Fruit fly (Drosophila melanogaster) whole organism, embryonic: Measurements from ENCODE around the gene Pif1A.
A peak's percentile ranks its signal among the peaks of the same experiment; 100 is the strongest.

ENCODE experiments used
- CG12391 ChIP-seq: fragments of 200-800 bp; sonication (Bioruptor generic); optimal IDR thresholded peaks from 3 replicates; lab custom pipeline; 2018; ENCODE audit warnings: missing biosample characterization, mild to moderate bottlenecking, missing genetic modification characterization, moderate library complexity
- CG12659 ChIP-seq: fragments of 200-800 bp; sonication (Bioruptor generic); optimal IDR thresholded peaks from 3 replicates; lab custom pipeline; 2017; ENCODE audit warnings: mild to moderate bottlenecking, missing biosample characterization, missing genetic modification reagents, missing genetic modification characterization
- CG12942 ChIP-seq: fragments of 200-800 bp; sonication (Bioruptor generic); optimal IDR thresholded peaks from 3 replicates; lab custom pipeline; 2016; ENCODE audit warnings: missing biosample characterization, missing genetic modification characterization
- CG1529 ChIP-seq: fragments of 200-800 bp; sonication (Bioruptor generic); optimal IDR thresholded peaks from 3 replicates; lab custom pipeline; 2018; ENCODE audit warnings: missing biosample characterization, missing genetic modification characterization
- CG17361 ChIP-seq: fragments of 200-800 bp; sonication (Bioruptor generic); IDR thresholded peaks from 3 replicates; pipeline ENCODE4 v1.3.6; 2022; ENCODE audit warnings: missing biosample characterization, missing genetic modification characterization
- CG17612 ChIP-seq: fragments of 200-800 bp; sonication (Bioruptor generic); IDR thresholded peaks from 2 replicates; pipeline ENCODE4 v1.3.6; 2022; ENCODE audit warnings: missing biosample characterization, missing genetic modification characterization
- CG18599 ChIP-seq: fragments of 200-800 bp; sonication (Bioruptor generic); optimal IDR thresholded peaks from 3 replicates; lab custom pipeline; 2017; ENCODE audit warnings: missing biosample characterization, missing genetic modification characterization, mild to moderate bottlenecking, moderate library complexity, missing genetic modification reagents
- CG18764 ChIP-seq: fragments of 200-800 bp; sonication (Bioruptor generic); optimal IDR thresholded peaks from 3 replicates; lab custom pipeline; 2016; ENCODE audit warnings: missing biosample characterization, missing genetic modification characterization
- CG2129 ChIP-seq: fragments of 200-800 bp; sonication (Bioruptor generic); IDR thresholded peaks from 2 replicates; pipeline ENCODE4 v1.3.6; 2022; ENCODE audit warnings: missing biosample characterization, missing genetic modification characterization; ENCODE audit not compliant: partially characterized antibody
- CG31388 ChIP-seq: fragments of 200-800 bp; sonication (Bioruptor generic); optimal IDR thresholded peaks from 2 replicates; lab custom pipeline; 2016; ENCODE audit warnings: missing biosample characterization, missing genetic modification characterization
- CG3281 ChIP-seq: fragments of 200-800 bp; sonication (Bioruptor generic); optimal IDR thresholded peaks from 3 replicates; lab custom pipeline; 2017; ENCODE audit warnings: missing biosample characterization, mild to moderate bottlenecking, missing genetic modification characterization
- CG33557 ChIP-seq: fragments of 200-800 bp; sonication (Bioruptor generic); optimal IDR thresholded peaks from 2 replicates; lab custom pipeline; 2019; ENCODE audit warnings: missing biosample characterization, mild to moderate bottlenecking, missing genetic modification characterization, moderate library complexity
- CG4328 ChIP-seq: fragments of 200-800 bp; sonication (Bioruptor generic); optimal IDR thresholded peaks from 3 replicates; lab custom pipeline; 2017; ENCODE audit warnings: missing biosample characterization, missing genetic modification reagents, missing genetic modification characterization
- CG4424 ChIP-seq: fragments of 200-800 bp; sonication (Bioruptor generic); optimal IDR thresholded peaks from 3 replicates; lab custom pipeline; 2016; ENCODE audit warnings: missing biosample characterization, missing genetic modification characterization
- CG4820 ChIP-seq: fragments of 200-800 bp; sonication (Bioruptor generic); optimal IDR thresholded peaks from 3 replicates; lab custom pipeline; 2016; ENCODE audit warnings: missing biosample characterization, missing genetic modification characterization
- CG8359 ChIP-seq: fragments of 200-800 bp; sonication (Bioruptor generic); optimal IDR thresholded peaks from 2 replicates; lab custom pipeline; 2017; ENCODE audit warnings: missing biosample characterization, mild to moderate bottlenecking, missing genetic modification characterization, borderline replicate concordance
- D ChIP-seq, 2 experiments: fragments of 200-800 bp in 1 of 2; fragments of >200 bp in 1 of 2; sonication (Bioruptor generic) in 1 of 2; optimal IDR thresholded peaks; 2 replicates in 1 of 2; 3 replicates in 1 of 2; lab custom pipeline; 2017; ENCODE audit warnings: mild to moderate bottlenecking in 1 of 2, missing biosample characterization in 1 of 2, missing genetic modification characterization in 1 of 2, missing genetic modification reagents in 1 of 2
- ERR ChIP-seq: fragments of 200-800 bp; sonication (Bioruptor generic); optimal IDR thresholded peaks from 2 replicates; lab custom pipeline; 2016; ENCODE audit warnings: missing biosample characterization, missing genetic modification characterization
- Fer2 ChIP-seq: fragments of 200-800 bp; sonication (Bioruptor generic); optimal IDR thresholded peaks from 2 replicates; lab custom pipeline; 2018; ENCODE audit warnings: missing biosample characterization, mild to moderate bottlenecking, missing genetic modification characterization, moderate library complexity
- Fer3 ChIP-seq: fragments of 200-800 bp; sonication (Bioruptor generic); optimal IDR thresholded peaks from 2 replicates; lab custom pipeline; 2018; ENCODE audit warnings: missing biosample characterization, mild to moderate bottlenecking, missing genetic modification characterization, moderate library complexity
- Hand ChIP-seq: fragments of 200-800 bp; sonication (Bioruptor generic); optimal IDR thresholded peaks from 2 replicates; lab custom pipeline; 2017; ENCODE audit warnings: mild to moderate bottlenecking, missing biosample characterization, missing genetic modification reagents, missing genetic modification characterization
- MESR4 ChIP-seq: fragments of 200-800 bp; sonication (Bioruptor generic); optimal IDR thresholded peaks from 2 replicates; lab custom pipeline; 2018; ENCODE audit warnings: missing biosample characterization, mild to moderate bottlenecking, missing genetic modification characterization, moderate library complexity
- Ravus ChIP-seq: fragments of 200-800 bp; sonication (Bioruptor generic); IDR thresholded peaks from 2 replicates; pipeline ENCODE4 v1.3.6; 2022; ENCODE audit warnings: missing biosample characterization, missing genetic modification characterization
- Sry-δ ChIP-seq: fragments of 200-800 bp; sonication (Bioruptor generic); optimal IDR thresholded peaks from 2 replicates; lab custom pipeline; 2016; ENCODE audit warnings: missing biosample characterization, missing genetic modification characterization
- ab ChIP-seq: fragments of 200-800 bp; sonication (Bioruptor generic); optimal IDR thresholded peaks from 2 replicates; lab custom pipeline; 2016; ENCODE audit warnings: missing biosample characterization, missing genetic modification characterization
- bigmax ChIP-seq: fragments of 200-800 bp; sonication (Bioruptor generic); optimal IDR thresholded peaks from 2 replicates; lab custom pipeline; 2018; ENCODE audit warnings: missing biosample characterization, mild to moderate bottlenecking, missing genetic modification characterization
- bowl ChIP-seq: fragments of 200-800 bp; sonication (Bioruptor generic); IDR thresholded peaks from 2 replicates; pipeline ENCODE4 v1.3.6; 2022; ENCODE audit warnings: missing biosample characterization, missing genetic modification characterization
- cg ChIP-seq: fragments of 200-800 bp; sonication (Bioruptor generic); optimal IDR thresholded peaks from 3 replicates; lab custom pipeline; 2019; ENCODE audit warnings: missing biosample characterization, mild to moderate bottlenecking, missing genetic modification characterization, moderate library complexity
- ci ChIP-seq: fragments of 200-800 bp; sonication (Bioruptor generic); IDR thresholded peaks from 3 replicates; pipeline ENCODE4 v1.3.6; 2022; ENCODE audit warnings: missing biosample characterization, missing genetic modification characterization
- croc ChIP-seq: fragments of 200-800 bp; sonication (Bioruptor generic); conservative IDR thresholded peaks from 3 replicates; pipeline ENCODE4 v1.3.6; 2022; ENCODE audit warnings: missing biosample characterization, missing genetic modification characterization
- dm ChIP-seq: fragments of 200-800 bp; sonication (Bioruptor generic); optimal IDR thresholded peaks from 3 replicates; lab custom pipeline; 2016; ENCODE audit warnings: missing biosample characterization, missing genetic modification characterization
- ewg ChIP-seq: fragments of 200-800 bp; sonication (Bioruptor generic); optimal IDR thresholded peaks from 3 replicates; lab custom pipeline; 2017; ENCODE audit warnings: mild to moderate bottlenecking, missing biosample characterization, missing genetic modification reagents, missing genetic modification characterization
- gro ChIP-seq: fragments of 200-800 bp; sonication (Bioruptor generic); optimal IDR thresholded peaks from 2 replicates; lab custom pipeline; 2016; ENCODE audit warnings: missing biosample characterization, missing genetic modification characterization
- hb ChIP-seq: fragments of 200-800 bp; sonication (Bioruptor generic); IDR thresholded peaks from 3 replicates; pipeline ENCODE4 v1.3.6; 2022; ENCODE audit warnings: missing biosample characterization, missing genetic modification characterization; ENCODE audit not compliant: partially characterized antibody
- inv ChIP-seq: fragments of 200-800 bp; sonication (Bioruptor generic); IDR thresholded peaks from 2 replicates; pipeline ENCODE4 v1.3.6; 2022; ENCODE audit warnings: missing biosample characterization, missing genetic modification characterization; ENCODE audit not compliant: partially characterized antibody
- pb ChIP-seq: fragments of 200-800 bp; sonication (Bioruptor generic); optimal IDR thresholded peaks from 3 replicates; lab custom pipeline; 2016; ENCODE audit warnings: missing biosample characterization, missing genetic modification characterization
- pita ChIP-seq: fragments of 200-800 bp; sonication (Bioruptor generic); optimal IDR thresholded peaks from 2 replicates; lab custom pipeline; 2017; ENCODE audit warnings: missing biosample characterization, mild to moderate bottlenecking, missing genetic modification characterization
- ranshi ChIP-seq: fragments of 200-800 bp; sonication (Bioruptor generic); IDR thresholded peaks from 2 replicates; pipeline ENCODE4 v1.3.6; 2022; ENCODE audit warnings: missing biosample characterization, missing genetic modification characterization
- row ChIP-seq: fragments of 200-800 bp; sonication (Bioruptor generic); IDR thresholded peaks from 3 replicates; pipeline ENCODE4 v1.3.6; 2022; ENCODE audit warnings: missing biosample characterization, missing genetic modification characterization
- sim ChIP-seq: fragments of 200-800 bp; sonication (Bioruptor generic); IDR thresholded peaks from 2 replicates; pipeline ENCODE4 v1.3.6; 2022; ENCODE audit warnings: missing biosample characterization, missing genetic modification characterization
- slp2 ChIP-seq: fragments of 200-800 bp; sonication (Bioruptor generic); optimal IDR thresholded peaks from 2 replicates; lab custom pipeline; 2016; ENCODE audit warnings: missing biosample characterization, missing genetic modification characterization
- sqz ChIP-seq: fragments of 200-800 bp; sonication (Bioruptor generic); optimal IDR thresholded peaks from 3 replicates; lab custom pipeline; 2018; ENCODE audit warnings: missing biosample characterization, mild to moderate bottlenecking, missing genetic modification characterization
- tap ChIP-seq: fragments of 200-800 bp; optimal IDR thresholded peaks from 3 replicates; lab custom pipeline; 2019; ENCODE audit warnings: missing biosample characterization, mild to moderate bottlenecking, missing genetic modification characterization, moderate library complexity
- tll ChIP-seq, 2 experiments: fragments of 200-800 bp in 1 of 2; fragments of >200 bp in 1 of 2; sonication (Bioruptor generic) in 1 of 2; optimal IDR thresholded peaks; 2 replicates each; lab custom pipeline; 2017 to 2019; ENCODE audit warnings: missing biosample characterization in 2 of 2, missing genetic modification characterization in 2 of 2, mild to moderate bottlenecking in 1 of 2, moderate library complexity in 1 of 2
- twi ChIP-seq: fragments of 200-800 bp; optimal IDR thresholded peaks from 2 replicates; lab custom pipeline; 2019; ENCODE audit warnings: missing biosample characterization, mild to moderate bottlenecking, missing genetic modification characterization, moderate library complexity
- vnd ChIP-seq: fragments of 200-800 bp; sonication (Bioruptor generic); IDR thresholded peaks from 3 replicates; pipeline ENCODE4 v1.3.6; 2022; ENCODE audit warnings: missing biosample characterization, missing genetic modification characterization; ENCODE audit not compliant: partially characterized antibody
- zf30C ChIP-seq: fragments of 200-800 bp; sonication (Bioruptor generic); optimal IDR thresholded peaks from 3 replicates; lab custom pipeline; 2018; ENCODE audit warnings: missing biosample characterization, mild to moderate bottlenecking, missing genetic modification characterization
- zfh2 ChIP-seq: fragments of 200-800 bp; sonication (Bioruptor generic); optimal IDR thresholded peaks from 2 replicates; lab custom pipeline; 2016; ENCODE audit warnings: missing biosample characterization, missing genetic modification characterization

The Pif1A gene

dm6 chr3R:8747134-8747870 is 53.7 kb downstream of the Pif1A start, which contains the start of the genes CG9801 and Nasp (continued):
- TF ChIP-seq CG1529 (GFP tag; lab: Kevin White, UChicago): no peak
- no peak for TF ChIP-seq tll (GFP tag; optimal IDR thresholded peaks at IDR 0.05; lab: Kevin White, UChicago)
- TF ChIP-seq row (GFP tag; lab: Robert Waterston, UW): peak; percentile 51
- no peak for TF ChIP-seq tap (tag; lab: Kevin White, UChicago)
- TF ChIP-seq Sry-δ (GFP tag; lab: Kevin White, UChicago): peak; percentile 83
- TF ChIP-seq CG4328 (GFP tag; lab: Kevin White, UChicago): no peak
- TF ChIP-seq CG8359 (GFP tag; lab: Kevin White, UChicago): no peak
- TF ChIP-seq CG17612 (GFP tag; lab: Robert Waterston, UW): no peak
- peak; percentile 80 for TF ChIP-seq ci
- TF ChIP-seq CG4820: no peak
- TF ChIP-seq ranshi (GFP tag; lab: Robert Waterston, UW): no peak
- TF ChIP-seq Hand: no peak
- peak; percentile 44 for TF ChIP-seq CG12391 (tag; lab: Kevin White, UChicago)
- no peak for TF ChIP-seq croc
- no peak for TF ChIP-seq bowl (GFP tag; lab: Robert Waterston, UW)
- peak; percentile 28 for TF ChIP-seq zfh2 (GFP tag; lab: Kevin White, UChicago)
- TF ChIP-seq ewg (GFP tag; lab: Kevin White, UChicago): no peak
- peak; percentile 50 for TF ChIP-seq MESR4 (GFP tag; lab: Kevin White, UChicago)
- TF ChIP-seq CG12659: peak; percentile 86
- TF ChIP-seq bigmax (GFP tag; lab: Kevin White, UChicago): no peak
- no peak for TF ChIP-seq sqz (GFP tag; lab: Kevin White, UChicago)
- peak; percentile 31 for TF ChIP-seq CG4424 (GFP tag; lab: Kevin White, UChicago)
- TF ChIP-seq CG17361 (GFP tag; lab: Robert Waterston, UW): no peak; the same call in 2 of the 3 replicates
- peak; percentile 39 for TF ChIP-seq pb (GFP tag; lab: Kevin White, UChicago)
- TF ChIP-seq cg (GFP tag; lab: Kevin White, UChicago): no peak
- no peak for TF ChIP-seq Fer2 (tag; lab: Kevin White, UChicago)
- TF ChIP-seq CG2129 (GFP tag; lab: Robert Waterston, UW): no peak
- no peak for TF ChIP-seq ab (GFP tag; lab: Kevin White, UChicago)
- TF ChIP-seq dm (GFP tag; lab: Kevin White, UChicago): peak; percentile 35
- TF ChIP-seq gro: peak; percentile 34
- TF ChIP-seq pita (GFP tag; lab: Kevin White, UChicago): no peak
- peak; percentile 11 for TF ChIP-seq CG3281 (GFP tag; lab: Kevin White, UChicago)
- TF ChIP-seq CG31388: no peak
- TF ChIP-seq CG18599 (GFP tag; lab: Kevin White, UChicago): peak; percentile 13
- peak; percentile 64 for TF ChIP-seq inv
- TF ChIP-seq sim: no peak
- TF ChIP-seq Fer3 (tag; lab: Kevin White, UChicago): no peak
- TF ChIP-seq CG12942 (GFP tag; lab: Kevin White, UChicago): no peak
- no peak for TF ChIP-seq CG18764
- TF ChIP-seq CG33557 (GFP tag; lab: Kevin White, UChicago): no peak
- TF ChIP-seq twi: peak; percentile 9
- TF ChIP-seq vnd (GFP tag; lab: Robert Waterston, UW): peak; percentile 62; the same call in 2 of the 3 replicates
- TF ChIP-seq hb (GFP tag; lab: Robert Waterston, UW): peak; percentile 63; the same call in 2 of the 3 replicates
- TF ChIP-seq ERR (GFP tag; lab: Kevin White, UChicago): peak; percentile 7
- TF ChIP-seq zf30C (GFP tag; lab: Kevin White, UChicago): no peak
- no peak for TF ChIP-seq Ravus (GFP tag; lab: Robert Waterston, UW)
- TF ChIP-seq D (optimal IDR thresholded peaks at IDR 0.05; lab: Kevin White, UChicago): no peak
- TF ChIP-seq D (GFP tag; optimal IDR thresholded peaks at IDR 0.05; lab: Kevin White, UChicago): no peak
- TF ChIP-seq slp2 (GFP tag; lab: Kevin White, UChicago): peak; percentile 44
